Worm (Caenorhabditis elegans): Measurements from ENCODE around the gene F26F4.9.

DNA sequence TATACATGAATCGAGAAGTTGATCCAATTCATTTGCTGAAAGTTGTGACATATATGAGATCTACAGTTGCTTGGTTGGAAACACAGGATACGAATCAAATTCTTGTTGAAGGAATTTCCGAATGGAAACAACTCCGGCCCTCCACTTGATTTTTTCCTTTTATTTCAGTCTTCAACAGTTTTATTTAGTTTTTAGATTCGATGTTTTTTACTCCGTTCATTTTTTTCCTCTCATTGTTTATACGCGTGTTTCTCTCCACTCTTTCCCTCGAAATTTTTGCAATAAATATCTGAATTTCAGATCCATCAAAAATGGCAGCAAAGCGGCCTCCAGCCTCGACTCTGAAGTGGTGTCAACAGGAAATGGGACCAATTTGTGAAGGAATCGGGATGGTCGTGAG lies 49.2 kb downstream of the F26F4.9 start, which contains the start of gene coq-8:
- no peak for TF ChIP-seq lin-13 (tag; optimal IDR thresholded peaks at IDR 0.05)
- TF ChIP-seq unc-62 (GFP tag; optimal IDR thresholded peaks at IDR 0.05): no peak

Measured in whole organism, mixed stage, embryonic.